Worm (Caenorhabditis elegans) whole organism, midembryonic: ENCODE measurements around the gene unc-42.

Experiments used
- cog-1 ChIP-seq: sonication (generic microtip); optimal IDR thresholded peaks from 2 replicates; lab custom pipeline; 2016; ENCODE audit warnings: missing genetic modification characterization, missing compliant biosample characterization
- ztf-29 ChIP-seq: fragments of 200-800 bp; sonication (Bioruptor generic); IDR thresholded peaks from 2 replicates; pipeline ENCODE4 v1.3.6; 2022; ENCODE audit warnings: missing genetic modification reagents, missing genetic modification characterization, missing compliant biosample characterization

ce11 chrV:9724021-9724671, 45.0 kb downstream of the unc-42 start, which contains the start of gene slcr-46.3:
- no peak for TF ChIP-seq ztf-29 (GFP tag; lab: Robert Waterston, UW)
- no peak for TF ChIP-seq cog-1 (tag; lab: Kevin White, UChicago)
